Fruit fly (Drosophila melanogaster): ENCODE data around the gene CG5674.

CG5674 gene

DNA sequence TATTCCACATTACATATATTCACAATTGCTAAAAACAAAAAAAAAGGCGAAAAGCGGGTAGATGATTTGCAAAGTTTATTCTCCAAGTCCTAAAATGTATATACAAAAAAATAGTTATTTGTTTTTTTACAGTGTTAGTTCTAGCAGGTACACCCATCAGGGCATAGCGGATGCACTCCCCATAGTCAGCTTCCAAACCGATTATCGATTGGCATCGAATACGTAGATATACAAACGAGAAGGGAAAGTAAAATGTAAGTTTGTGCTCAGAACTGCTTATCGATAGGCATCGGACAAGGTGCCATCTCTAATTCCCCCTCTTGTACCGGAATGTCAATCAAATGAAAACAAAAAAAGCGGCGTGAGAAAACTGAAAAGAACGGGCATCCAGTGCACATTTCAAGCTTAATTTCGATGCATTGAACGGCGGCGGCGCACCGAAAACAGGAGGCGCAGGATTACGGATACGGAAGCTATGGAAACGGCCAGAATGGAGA lies at the start of gene CG5674:
Gene CG5674 (plus strand): TSS at position 309 of the 497 bp plus-strand sequence.
- TF ChIP-seq Sin3A (optimal IDR thresholded peaks at IDR 0.05): no peak
- no peak for TF ChIP-seq insv (optimal IDR thresholded peaks at IDR 0.05)
- no peak for TF ChIP-seq Myc (optimal IDR thresholded peaks at IDR 0.05)
- no peak for TF ChIP-seq ttk (optimal IDR thresholded peaks at IDR 0.05)
- TF ChIP-seq h (optimal IDR thresholded peaks at IDR 0.05): no peak
- TF ChIP-seq psq (optimal IDR thresholded peaks at IDR 0.05): no peak

dm6 chr2L:17914923-17915322 lies 48.3 kb upstream of the CG5674 start, which contains the start of gene CG43271:
CG43271 (minus strand) TSS chr2L:17915023.
- no peak for TF ChIP-seq h (optimal IDR thresholded peaks at IDR 0.05)
- no peak for TF ChIP-seq psq (optimal IDR thresholded peaks at IDR 0.05)
- TF ChIP-seq Sin3A (optimal IDR thresholded peaks at IDR 0.05): no peak
- no peak for TF ChIP-seq Myc (optimal IDR thresholded peaks at IDR 0.05)
- no peak for TF ChIP-seq ttk (optimal IDR thresholded peaks at IDR 0.05)
- TF ChIP-seq insv (optimal IDR thresholded peaks at IDR 0.05): no peak

DNA sequence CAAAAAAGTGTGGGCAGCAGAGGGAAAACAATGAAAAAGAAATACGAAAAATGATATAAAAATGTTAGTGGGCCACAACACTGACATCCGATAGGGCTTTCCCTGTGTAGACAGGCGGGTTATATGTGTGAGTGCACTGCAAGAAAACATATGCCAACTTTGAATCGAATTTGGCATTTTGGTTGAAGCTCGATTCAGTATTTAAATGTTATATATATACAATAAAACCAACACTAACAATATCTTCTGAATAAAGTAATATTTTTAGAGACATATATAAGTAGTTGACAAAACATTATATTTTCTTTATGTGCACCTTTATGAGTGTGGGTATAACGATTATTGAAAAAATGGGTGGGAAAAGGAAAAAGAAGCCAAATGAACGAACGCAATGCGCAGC lies 41.7 kb upstream of the CG5674 start:
- no peak for TF ChIP-seq insv (optimal IDR thresholded peaks at IDR 0.05)

DNA sequence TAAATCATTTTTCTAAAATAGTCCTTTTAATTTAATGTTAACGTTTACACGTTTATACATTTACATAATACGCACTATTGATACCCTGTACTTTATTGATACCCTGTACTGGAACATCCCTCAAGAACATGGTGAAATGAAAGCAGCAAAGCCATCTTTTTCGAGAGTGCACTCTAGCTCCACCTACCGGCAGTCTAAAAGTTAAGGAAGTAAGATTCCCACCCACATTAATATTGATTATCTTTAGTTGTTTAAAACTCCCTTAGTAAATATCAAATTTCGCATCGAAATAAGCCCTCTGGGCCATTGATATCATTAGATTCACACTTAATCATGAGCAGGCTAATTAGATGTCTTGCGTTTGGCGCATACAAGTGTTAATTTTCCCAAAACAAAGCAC lies 4.9 kb upstream of the CG5674 start:
- no peak for TF ChIP-seq ttk (optimal IDR thresholded peaks at IDR 0.05)

DNA sequence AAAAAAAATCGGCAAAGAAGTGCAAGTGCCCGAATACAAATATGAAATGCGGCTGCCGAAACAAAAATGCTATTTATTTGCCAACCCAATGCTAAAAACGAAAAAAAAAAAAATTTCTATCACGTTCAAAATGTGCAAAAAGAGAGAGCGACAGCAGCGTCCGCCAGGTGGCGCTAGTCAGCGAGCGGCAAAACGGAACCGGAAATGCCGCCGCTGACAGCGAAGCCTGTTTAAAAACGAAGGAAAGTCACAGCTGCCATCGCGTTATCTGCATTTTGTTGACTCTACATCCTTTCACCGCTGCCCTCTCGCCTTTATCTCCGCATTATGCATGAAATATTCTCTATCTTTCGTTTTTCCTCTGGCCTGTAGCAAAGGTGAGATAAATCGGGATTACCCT lies 3.0 kb upstream of the CG5674 start:
- TF ChIP-seq Sin3A (optimal IDR thresholded peaks at IDR 0.05) (no peak), insv (optimal IDR thresholded peaks at IDR 0.05) (no peak), h (optimal IDR thresholded peaks at IDR 0.05) (no peak), ttk (optimal IDR thresholded peaks at IDR 0.05) (no peak), psq (optimal IDR thresholded peaks at IDR 0.05) (no peak), Myc (optimal IDR thresholded peaks at IDR 0.05) (no peak)

DNA sequence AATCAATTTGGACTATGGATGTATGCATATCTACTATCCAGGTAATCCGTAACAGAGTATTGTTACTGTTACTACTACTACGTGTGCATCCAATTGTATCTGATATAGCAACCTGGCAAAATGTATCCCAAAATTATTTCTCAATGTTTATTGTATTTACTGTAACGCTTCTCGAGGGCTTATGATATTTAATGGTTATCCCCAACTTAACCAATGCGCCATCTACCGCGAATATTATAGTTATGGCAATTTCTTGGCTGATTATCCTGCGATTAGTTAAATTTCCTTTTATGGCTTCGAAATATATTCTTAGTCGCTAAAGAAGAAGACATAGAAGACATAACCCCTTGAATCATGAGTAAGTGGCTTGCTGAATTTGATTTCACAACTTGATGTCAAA lies 531 bp downstream of the CG5674 start:
- TF ChIP-seq Sin3A (optimal IDR thresholded peaks at IDR 0.05) (no peak), Myc (optimal IDR thresholded peaks at IDR 0.05) (no peak), insv (optimal IDR thresholded peaks at IDR 0.05) (no peak), psq (optimal IDR thresholded peaks at IDR 0.05) (no peak), ttk (optimal IDR thresholded peaks at IDR 0.05) (no peak), h (optimal IDR thresholded peaks at IDR 0.05) (no peak)

- TF ChIP-seq Myc (optimal IDR thresholded peaks at IDR 0.05) (no peak), psq (optimal IDR thresholded peaks at IDR 0.05) (no peak), ttk (optimal IDR thresholded peaks at IDR 0.05) (no peak), h (optimal IDR thresholded peaks at IDR 0.05) (no peak), insv (optimal IDR thresholded peaks at IDR 0.05) (no peak), Sin3A (optimal IDR thresholded peaks at IDR 0.05) (no peak)
These were observed 9.8 kb downstream of the CG5674 start for dm6 chr2L:17972999-17973398.

DNA sequence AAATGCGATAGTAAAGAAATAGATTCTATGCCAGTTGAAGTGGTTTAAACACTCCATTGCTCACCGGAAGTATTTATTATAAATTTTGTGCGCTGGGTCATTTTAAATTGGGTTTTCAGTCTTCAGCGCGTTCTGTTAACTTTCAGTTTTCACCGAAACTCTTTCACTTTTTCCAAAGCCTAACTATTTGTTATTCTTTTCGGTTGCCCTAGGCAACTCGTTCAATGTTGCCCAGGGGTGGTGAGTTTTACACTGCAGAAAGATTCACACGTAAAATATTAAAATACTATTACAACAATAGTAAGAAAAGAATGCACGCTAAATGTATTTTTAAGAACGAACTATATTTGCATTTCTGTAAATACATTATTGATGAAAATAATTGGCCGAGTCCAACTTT lies 19.2 kb downstream of the CG5674 start, which contains the start of gene btv:
Gene btv (minus strand): TSS at position 101 of the 400 bp plus-strand sequence.
- TF ChIP-seq ttk (optimal IDR thresholded peaks at IDR 0.05) (no peak), psq (optimal IDR thresholded peaks at IDR 0.05) (no peak), Sin3A (optimal IDR thresholded peaks at IDR 0.05) (no peak)

dm6 chr2L:17986099-17986498 lies 22.9 kb downstream of the CG5674 start, which contains the start of gene CG5681:
CG5681 (plus strand) TSS chr2L:17986399.
- TF ChIP-seq Sin3A (optimal IDR thresholded peaks at IDR 0.05) (no peak), insv (optimal IDR thresholded peaks at IDR 0.05) (no peak), ttk (optimal IDR thresholded peaks at IDR 0.05) (no peak), h (optimal IDR thresholded peaks at IDR 0.05) (no peak), Myc (optimal IDR thresholded peaks at IDR 0.05) (no peak), psq (optimal IDR thresholded peaks at IDR 0.05) (no peak)

DNA sequence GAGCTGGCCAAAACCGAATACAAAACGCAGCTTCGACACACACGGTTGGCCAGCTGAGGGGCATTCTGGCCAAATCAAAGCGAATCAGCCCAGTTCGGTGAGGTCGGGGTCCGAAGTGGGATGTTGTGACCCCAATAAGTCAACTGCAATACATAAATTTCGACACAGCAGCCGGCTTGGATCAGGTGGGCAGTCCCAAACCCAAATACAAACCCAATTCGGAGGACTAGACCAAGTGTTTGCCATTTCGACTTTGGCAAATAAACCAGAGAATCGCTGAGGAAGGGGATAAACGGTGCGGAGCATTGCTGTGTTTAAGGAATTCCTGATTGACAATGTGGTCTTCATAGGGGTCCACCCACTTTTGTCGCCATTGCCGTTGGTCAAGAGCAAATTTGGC lies 25.8 kb downstream of the CG5674 start:
- no peak for TF ChIP-seq psq (optimal IDR thresholded peaks at IDR 0.05)
- TF ChIP-seq h (optimal IDR thresholded peaks at IDR 0.05): no peak
- no peak for TF ChIP-seq Myc (optimal IDR thresholded peaks at IDR 0.05)
- TF ChIP-seq ttk (optimal IDR thresholded peaks at IDR 0.05): no peak
- no peak for TF ChIP-seq Sin3A (optimal IDR thresholded peaks at IDR 0.05)
- no peak for TF ChIP-seq insv (optimal IDR thresholded peaks at IDR 0.05)

DNA sequence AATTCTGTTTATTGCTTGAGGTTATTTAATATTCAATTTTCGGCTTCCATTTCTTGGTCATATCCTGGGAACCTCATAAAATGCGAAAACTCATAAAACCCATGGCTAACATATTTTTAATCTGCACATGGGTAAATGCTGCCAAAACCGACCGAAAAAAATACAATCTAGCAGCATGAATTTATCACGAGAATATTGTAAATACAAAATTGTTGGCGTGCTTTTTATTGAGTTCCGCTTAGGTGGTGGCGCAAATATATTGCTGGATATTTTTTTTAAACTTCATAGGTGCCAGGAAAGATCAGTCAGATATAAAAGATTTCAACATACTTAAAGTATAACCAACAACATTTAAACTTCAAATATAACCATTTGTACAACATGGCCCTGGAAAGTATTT lies 26.9 kb downstream of the CG5674 start, which contains the start of gene Prosbeta5R2:
Gene Prosbeta5R2 (plus strand): TSS at position 301 of the 400 bp plus-strand sequence.
- TF ChIP-seq Myc (optimal IDR thresholded peaks at IDR 0.05) (no peak), insv (optimal IDR thresholded peaks at IDR 0.05) (no peak), Sin3A (optimal IDR thresholded peaks at IDR 0.05) (no peak), h (optimal IDR thresholded peaks at IDR 0.05) (no peak), ttk (optimal IDR thresholded peaks at IDR 0.05) (no peak), psq (optimal IDR thresholded peaks at IDR 0.05) (no peak)

DNA sequence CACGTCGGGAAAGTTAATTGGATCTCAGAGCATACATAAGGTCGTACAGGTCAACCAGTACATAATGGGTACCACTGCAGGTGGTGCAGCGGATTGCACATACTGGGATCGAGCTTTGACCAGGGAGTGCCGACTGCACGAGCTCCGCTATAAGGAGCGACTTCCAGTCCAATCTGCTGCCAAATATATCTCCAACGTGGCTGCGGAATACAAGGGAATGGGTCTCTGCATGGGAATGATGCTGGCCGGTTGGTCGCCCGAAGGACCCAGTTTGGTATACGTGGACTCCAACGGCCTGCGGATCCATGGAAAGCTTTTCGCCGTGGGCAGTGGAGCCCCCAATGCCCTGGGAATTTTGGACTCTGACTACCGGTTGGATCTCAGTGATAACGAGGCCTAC lies 27.6 kb downstream of the CG5674 start:
- TF ChIP-seq psq (optimal IDR thresholded peaks at IDR 0.05): no peak
- no peak for TF ChIP-seq insv (optimal IDR thresholded peaks at IDR 0.05)
- no peak for TF ChIP-seq Myc (optimal IDR thresholded peaks at IDR 0.05)
- TF ChIP-seq ttk (optimal IDR thresholded peaks at IDR 0.05): no peak
- TF ChIP-seq h (optimal IDR thresholded peaks at IDR 0.05): no peak

dm6 chr2L:18002149-18002548 lies 39.0 kb downstream of the CG5674 start:
- TF ChIP-seq insv (optimal IDR thresholded peaks at IDR 0.05): no peak
- no peak for TF ChIP-seq ttk (optimal IDR thresholded peaks at IDR 0.05)
- TF ChIP-seq h (optimal IDR thresholded peaks at IDR 0.05): no peak
- TF ChIP-seq Sin3A (optimal IDR thresholded peaks at IDR 0.05): no peak
- TF ChIP-seq psq (optimal IDR thresholded peaks at IDR 0.05): no peak
- TF ChIP-seq Myc (optimal IDR thresholded peaks at IDR 0.05): no peak
